Fruit fly (Drosophila melanogaster) Kc167 (cell line): Measurements from ENCODE around the gene CG17193.

Experiments used
- Myc ChIP-seq: fragments of >200 bp; optimal IDR thresholded peaks from 2 replicates; lab custom pipeline; 2017; ENCODE audit warnings: missing external identifiers
- Sin3A ChIP-seq: fragments of >200 bp; optimal IDR thresholded peaks from 2 replicates; lab custom pipeline; 2018; ENCODE audit warnings: missing external identifiers
- h ChIP-seq: fragments of >200 bp; optimal IDR thresholded peaks from 3 replicates; lab custom pipeline; 2018; ENCODE audit warnings: missing external identifiers
- insv ChIP-seq: fragments of >200 bp; optimal IDR thresholded peaks from 3 replicates; lab custom pipeline; 2018; ENCODE audit warnings: missing external identifiers
- psq ChIP-seq: fragments of >200 bp; optimal IDR thresholded peaks from 2 replicates; lab custom pipeline; 2017; ENCODE audit warnings: missing external identifiers
- ttk ChIP-seq: sonication (Bioruptor generic); optimal IDR thresholded peaks from 2 replicates; lab custom pipeline; 2017; ENCODE audit warnings: missing external identifiers

DNA sequence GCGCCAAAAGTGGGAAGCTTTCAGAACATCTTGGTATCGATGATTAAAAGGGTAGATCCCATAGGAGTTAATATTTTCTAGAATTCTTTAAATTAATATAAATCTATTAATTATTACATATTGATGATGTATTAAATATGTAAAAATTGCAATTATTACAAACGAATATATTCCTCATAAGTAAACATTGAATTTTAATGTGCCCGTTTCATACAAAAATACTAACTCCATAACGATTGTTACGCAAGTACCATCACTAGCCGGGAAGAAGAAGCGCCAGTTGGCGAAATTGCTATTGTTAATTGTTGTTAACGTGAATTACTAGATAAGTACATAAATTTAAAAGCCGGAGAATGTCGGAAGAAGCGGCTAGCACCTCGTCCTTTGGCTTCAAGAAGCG is 1.6 kb upstream of the CG17193 start, which contains the start of gene mdlc:
- TF ChIP-seq h (lab: Kevin White, UChicago): no peak
- no peak for TF ChIP-seq psq (lab: Kevin White, UChicago)
- no peak for TF ChIP-seq ttk (lab: Kevin White, UChicago)
- no peak for TF ChIP-seq insv (lab: Kevin White, UChicago)
- no peak for TF ChIP-seq Sin3A (lab: Kevin White, UChicago)
- no peak for TF ChIP-seq Myc
